Worm (Caenorhabditis elegans): ENCODE results near the gene F08F8.10.

DNA sequence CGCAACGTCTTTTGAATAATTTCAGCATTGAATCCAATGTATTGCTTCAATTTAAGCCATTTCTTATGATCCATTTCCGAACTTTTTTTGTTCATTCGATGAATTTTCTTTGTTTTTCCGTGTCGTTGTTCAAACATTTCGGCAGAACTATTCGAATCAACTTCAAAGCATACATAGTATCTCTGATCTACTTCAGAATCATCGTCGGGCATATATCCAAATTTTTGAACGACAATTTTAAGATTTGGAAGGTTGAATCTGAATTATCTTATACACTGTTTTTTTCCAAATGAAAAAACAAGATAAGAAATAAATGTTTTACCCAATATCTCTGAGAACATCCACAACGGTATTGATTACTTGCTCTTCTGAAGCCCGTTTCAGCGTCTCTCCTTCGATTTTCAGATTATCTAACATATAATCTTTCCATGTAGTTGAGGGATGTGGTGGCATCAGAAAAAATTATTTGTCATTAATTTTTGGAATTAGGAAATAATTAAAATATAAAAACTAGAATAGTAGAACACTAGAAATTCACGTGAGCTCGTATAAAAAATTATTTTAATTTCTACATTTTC is 27.9 kb downstream of the F08F8.10 start, which contains the start of gene lab-2:
- TF ChIP-seq nhr-237 (tag; optimal IDR thresholded peaks at IDR 0.05), result no peak
- TF ChIP-seq ztf-4 (tag; optimal IDR thresholded peaks at IDR 0.05), result peak; percentile 4
- no peak for TF ChIP-seq nhr-76 (tag; optimal IDR thresholded peaks at IDR 0.05)
- no peak for TF ChIP-seq fos-1 (tag; optimal IDR thresholded peaks at IDR 0.05)
- TF ChIP-seq ztf-11 (tag; optimal IDR thresholded peaks at IDR 0.05), result no peak
- no peak for TF ChIP-seq hmg-11 (tag; optimal IDR thresholded peaks at IDR 0.05)
- TF ChIP-seq unc-39 (tag; optimal IDR thresholded peaks at IDR 0.05), result no peak
- no peak for TF ChIP-seq nhr-12 (tag; optimal IDR thresholded peaks at IDR 0.05)
- TF ChIP-seq elt-2 (tag; optimal IDR thresholded peaks at IDR 0.05), result peak; percentile 20
- no peak for TF ChIP-seq skn-1 (tag; optimal IDR thresholded peaks at IDR 0.05)
- no peak for TF ChIP-seq nhr-11 (tag; optimal IDR thresholded peaks at IDR 0.05)
- TF ChIP-seq eor-1 (tag; optimal IDR thresholded peaks at IDR 0.05), result no peak
- TF ChIP-seq egl-27 (tag; optimal IDR thresholded peaks at IDR 0.05), result no peak
- TF ChIP-seq fkh-10 (GFP tag; optimal IDR thresholded peaks at IDR 0.05), result no peak

Measured in whole organism, L3 larva.